Worm (Caenorhabditis elegans) whole organism, dauer: ENCODE data around the gene ZK1248.5.

Source experiments
- unc-62 ChIP-seq: sonication (generic microtip); optimal IDR thresholded peaks from 2 replicates; lab custom pipeline; 2017; ENCODE audit warnings: missing biosample characterization, missing genetic modification reagents, missing genetic modification characterization

Gene ZK1248.5

ce11 chrII:5810230-5810629, at the start of gene ZK1248.5, which contains the start of gene msp-64:
TSS of gene ZK1248.5 (plus strand) at chrII:5810514.
TSS of gene msp-64 (minus strand) at chrII:5810330.
- no peak for TF ChIP-seq unc-62 (GFP tag; lab: Kevin White, UChicago)

ce11 chrII:5765318-5765717, 45.0 kb upstream of the ZK1248.5 start, which contains the start of gene ifb-1:
TSS of gene ifb-1 (plus strand) at chrII:5765618.
- no peak for TF ChIP-seq unc-62 (GFP tag; lab: Kevin White, UChicago)

ce11 chrII:5768274-5768820, 42.0 kb upstream of the ZK1248.5 start:
- no peak for TF ChIP-seq unc-62 (GFP tag; lab: Kevin White, UChicago)

ce11 chrII:5772547-5773142, 37.7 kb upstream of the ZK1248.5 start:
- no peak for TF ChIP-seq unc-62 (GFP tag; lab: Kevin White, UChicago)

- no peak for TF ChIP-seq unc-62 (GFP tag; lab: Kevin White, UChicago)
Measured at ce11 chrII:5774120-5774519, 36.2 kb upstream of the ZK1248.5 start, which contains the start of the genes dmd-5 and F10C1.1. TSS of gene dmd-5 (minus strand) at chrII:5774220. TSS of gene F10C1.1 (plus strand) at chrII:5774229.

- TF ChIP-seq unc-62 (GFP tag; lab: Kevin White, UChicago): no peak
Measured at ce11 chrII:5774879-5775278, 35.4 kb upstream of the ZK1248.5 start.

- TF ChIP-seq unc-62 (GFP tag; lab: Kevin White, UChicago): no peak
Measured at ce11 chrII:5777372-5777771, 32.9 kb upstream of the ZK1248.5 start.

ce11 chrII:5779866-5780265, 30.4 kb upstream of the ZK1248.5 start:
- no peak for TF ChIP-seq unc-62 (GFP tag; lab: Kevin White, UChicago)

- TF ChIP-seq unc-62 (GFP tag; lab: Kevin White, UChicago): no peak
Measured at ce11 chrII:5781935-5782921, 28.1 kb upstream of the ZK1248.5 start, which contains the start of gene K05F1.6. TSS of gene K05F1.6 (plus strand) at chrII:5782520.

- TF ChIP-seq unc-62 (GFP tag; lab: Kevin White, UChicago): no peak
Measured at ce11 chrII:5785504-5785903, 24.8 kb upstream of the ZK1248.5 start.

ce11 chrII:5788815-5789214, 21.5 kb upstream of the ZK1248.5 start, which contains the start of gene K05F1.13:
TSS of gene K05F1.13 (plus strand) at chrII:5789115.
- TF ChIP-seq unc-62 (GFP tag; lab: Kevin White, UChicago): no peak

ce11 chrII:5790313-5790773, 20.0 kb upstream of the ZK1248.5 start, which contains the start of gene lect-2:
TSS of gene lect-2 (plus strand) at chrII:5790723.
- TF ChIP-seq unc-62 (GFP tag; lab: Kevin White, UChicago): no peak

- TF ChIP-seq unc-62 (GFP tag; lab: Kevin White, UChicago): no peak
Measured at ce11 chrII:5792490-5792889, 17.8 kb upstream of the ZK1248.5 start, which contains the start of gene K05F1.14. TSS of gene K05F1.14 (minus strand) at chrII:5792590.

ce11 chrII:5794195-5794594, 16.1 kb upstream of the ZK1248.5 start, which contains the start of gene acdh-8:
TSS of gene acdh-8 (plus strand) at chrII:5794495.
- TF ChIP-seq unc-62 (GFP tag; lab: Kevin White, UChicago): no peak

- TF ChIP-seq unc-62 (GFP tag; lab: Kevin White, UChicago): no peak
Measured at ce11 chrII:5797348-5797977, 12.9 kb upstream of the ZK1248.5 start, which contains the start of the genes msp-63 and msp-142. TSS of gene msp-63 (minus strand) at chrII:5797448. TSS of gene msp-142 (plus strand) at chrII:5797927.
